Fruit fly (Drosophila melanogaster): ENCODE results near the gene CG45066.
A peak's percentile ranks its signal among the peaks of the same experiment; 100 is the strongest.

- no peak for TF ChIP-seq lola (GFP tag; optimal IDR thresholded peaks at IDR 0.05)
- TF ChIP-seq psq (GFP tag; optimal IDR thresholded peaks at IDR 0.05), result no peak
- TF ChIP-seq h (GFP tag; optimal IDR thresholded peaks at IDR 0.05), result peak; percentile 20
- TF ChIP-seq Abd-B (GFP tag; optimal IDR thresholded peaks at IDR 0.05), result no peak
- peak; percentile 14 for TF ChIP-seq br (GFP tag; optimal IDR thresholded peaks at IDR 0.05)
Observed at dm6 chr3L:3096073-3096725, 14.8 kb downstream of the CG45066 start.
